Worm (Caenorhabditis elegans): Measurements from ENCODE around the gene nhr-71.
A peak's percentile ranks its signal among the peaks of the same experiment; 100 is the strongest.

Gene nhr-71

DNA sequence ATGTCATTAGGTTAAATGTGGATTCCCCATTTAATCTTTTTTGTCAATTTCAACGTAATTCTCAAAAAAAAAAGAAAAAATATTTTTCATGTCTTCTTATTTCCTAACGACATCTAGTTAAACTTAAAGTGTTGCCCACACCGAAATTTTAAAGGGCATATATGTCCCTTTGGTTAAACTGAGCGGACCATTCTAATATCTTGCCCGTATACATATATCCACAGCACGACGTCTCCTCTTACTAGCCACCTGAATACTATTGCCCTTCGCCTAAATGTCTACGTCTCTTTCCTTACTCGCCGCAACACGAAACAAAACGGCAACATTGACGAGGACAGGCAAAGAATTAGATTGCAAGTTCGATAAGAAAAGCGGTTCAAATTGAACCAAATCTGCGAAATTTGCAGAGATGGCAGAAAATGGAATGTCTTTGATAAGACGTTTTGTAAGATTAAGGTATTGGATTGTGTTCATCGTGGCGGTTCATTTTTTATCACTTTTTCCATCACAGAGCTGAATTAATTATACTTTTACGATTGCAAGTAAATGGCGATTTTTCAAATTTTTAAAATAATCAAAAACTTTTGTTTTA, 46.4 kb upstream of the nhr-71 start (continued):
- peak; percentile 86 for TF ChIP-seq ztf-3 (GFP tag; optimal IDR thresholded peaks at IDR 0.05)
- TF ChIP-seq nfya-1 (tag; optimal IDR thresholded peaks at IDR 0.05; ENCODE audit: borderline replicate concordance, insufficient read depth): no peak
- no peak for TF ChIP-seq T26A5.8 (tag; optimal IDR thresholded peaks at IDR 0.05)
- no peak for TF ChIP-seq hsf-1 (GFP tag; IDR thresholded peaks at IDR 0.05)
- no peak for TF ChIP-seq madf-8 (GFP tag; conservative IDR thresholded peaks at IDR 0.05)
- peak; percentile 97 for TF ChIP-seq Y53G8AR.9 (GFP tag; conservative IDR thresholded peaks at IDR 0.05)
- TF ChIP-seq aptf-2 (GFP tag; conservative IDR thresholded peaks at IDR 0.05): no peak
- peak; percentile 99 for TF ChIP-seq atf-7 (tag; optimal IDR thresholded peaks at IDR 0.05)
- TF ChIP-seq pbrm-1 (GFP tag; IDR thresholded peaks at IDR 0.05): peak; percentile 94
- TF ChIP-seq F57C9.4 (tag; optimal IDR thresholded peaks at IDR 0.05): peak; percentile 54
- TF ChIP-seq ceh-100 (GFP tag; IDR thresholded peaks at IDR 0.05): peak; percentile 79
- peak; percentile 100 for TF ChIP-seq lin-40 (tag; optimal IDR thresholded peaks at IDR 0.05)
- peak; percentile 100 for TF ChIP-seq Y56A3A.18 (GFP tag; IDR thresholded peaks at IDR 0.05)
- TF ChIP-seq hrde-1 (tag; optimal IDR thresholded peaks at IDR 0.05; ENCODE audit: borderline replicate concordance): peak; percentile 22
- peak; percentile 89 for TF ChIP-seq nhr-90 (tag; optimal IDR thresholded peaks at IDR 0.05)
- 0 out of 2 replicates have a peak, but pooled peaks have one; percentile 54 for TF ChIP-seq nhr-120 (GFP tag; IDR thresholded peaks at IDR 0.05)
- TF ChIP-seq somi-1 (GFP tag; optimal IDR thresholded peaks at IDR 0.05): peak; percentile 98
- peak; percentile 99 for TF ChIP-seq K11D2.4 (GFP tag; IDR thresholded peaks at IDR 0.05)
- peak; percentile 73 to 95 for TF ChIP-seq let-607 (tag; optimal IDR thresholded peaks at IDR 0.05)
- peak; percentile 97 for TF ChIP-seq hmg-20 (GFP tag; IDR thresholded peaks at IDR 0.05)
- no peak for TF ChIP-seq F49E8.2 (tag; optimal IDR thresholded peaks at IDR 0.05; ENCODE audit: insufficient read depth)
- peak; percentile 75; the same call in 1 of the 2 replicates for TF ChIP-seq ceh-40 (GFP tag; IDR thresholded peaks at IDR 0.05)
- TF ChIP-seq ceh-91 (GFP tag; IDR thresholded peaks at IDR 0.05): no peak
- TF ChIP-seq attf-5 (GFP tag; optimal IDR thresholded peaks at IDR 0.05): peak; percentile 57
- TF ChIP-seq F57A8.1 (GFP tag; optimal IDR thresholded peaks at IDR 0.05): peak; percentile 92
- TF ChIP-seq B0019.2 (GFP tag; conservative IDR thresholded peaks at IDR 0.05): no peak
- peak; percentile 50 for TF ChIP-seq unc-62 (GFP tag; optimal IDR thresholded peaks at IDR 0.05)
- TF ChIP-seq F55B11.4 (tag; optimal IDR thresholded peaks at IDR 0.05; ENCODE audit: borderline replicate concordance, insufficient read depth): no peak
- TF ChIP-seq xnd-1 (tag; optimal IDR thresholded peaks at IDR 0.05): no peak
- TF ChIP-seq B0261.1 (tag; optimal IDR thresholded peaks at IDR 0.05): peak; percentile 68
- TF ChIP-seq Y95B8A.8 (GFP tag; IDR thresholded peaks at IDR 0.05): peak; percentile 73; the same call in 1 of the 2 replicates
- TF ChIP-seq akir-1 (GFP tag; optimal IDR thresholded peaks at IDR 0.05): peak; percentile 87
- TF ChIP-seq sdz-38 (tag; optimal IDR thresholded peaks at IDR 0.05): no peak
- TF ChIP-seq ceh-79 (tag; optimal IDR thresholded peaks at IDR 0.05): peak; percentile 78
- peak; percentile 98 for TF ChIP-seq chd-7 (tag; optimal IDR thresholded peaks at IDR 0.05)
- TF ChIP-seq lir-1 (GFP tag; conservative IDR thresholded peaks at IDR 0.05): peak; percentile 94
- peak; percentile 97 for TF ChIP-seq F22D6.2 (tag; optimal IDR thresholded peaks at IDR 0.05)
- TF ChIP-seq Y79H2A.3 (GFP tag; conservative IDR thresholded peaks at IDR 0.05): no peak
- peak; percentile 91 for TF ChIP-seq lin-54 (GFP tag; optimal IDR thresholded peaks at IDR 0.05)
- TF ChIP-seq dpff-1 (tag; optimal IDR thresholded peaks at IDR 0.05): peak; percentile 87
- TF ChIP-seq Y67H2A.10 (GFP tag; conservative IDR thresholded peaks at IDR 0.05): 0 out of 2 replicates have a peak, but pooled peaks have one; percentile 34
- TF ChIP-seq D2030.7 (GFP tag; IDR thresholded peaks at IDR 0.05): no peak
- no peak for TF ChIP-seq him-1 (tag; optimal IDR thresholded peaks at IDR 0.05)
- 0 out of 2 replicates have a peak, but pooled peaks have one; percentile 51 for TF ChIP-seq sea-2 (GFP tag; IDR thresholded peaks at IDR 0.05)
- peak; percentile 91 for TF ChIP-seq egl-44 (GFP tag; IDR thresholded peaks at IDR 0.05)
- TF ChIP-seq ets-4 (GFP tag; optimal IDR thresholded peaks at IDR 0.05): peak; percentile 93
- peak; percentile 98 for TF ChIP-seq rcor-1 (GFP tag; IDR thresholded peaks at IDR 0.05)

All from whole organism, young adult.